Fruit fly (Drosophila melanogaster) whole organism, embryonic: ENCODE data around the gene CG43059.

Source experiments
- ATbp ChIP-seq: fragments of 200-800 bp; sonication (Bioruptor generic); optimal IDR thresholded peaks from 2 replicates; lab custom pipeline; 2017; ENCODE audit warnings: missing biosample characterization, mild to moderate bottlenecking, missing genetic modification characterization, missing genetic modification reagents
- Adf1 ChIP-seq: fragments of 200-800 bp; sonication (Bioruptor generic); IDR thresholded peaks from 2 replicates; pipeline ENCODE4 v1.3.6; 2022; ENCODE audit warnings: missing biosample characterization, missing genetic modification characterization
- Atf6 ChIP-seq: fragments of 200-800 bp; sonication (Bioruptor generic); IDR thresholded peaks from 2 replicates; pipeline ENCODE4 v1.3.6; 2022; ENCODE audit warnings: missing biosample characterization, missing genetic modification characterization
- Awh ChIP-seq: fragments of 200-800 bp; sonication (Bioruptor generic); IDR thresholded peaks from 2 replicates; pipeline ENCODE4, ENCODE4 v1.3.6; 2022; ENCODE audit warnings: missing biosample characterization, missing genetic modification characterization
- CG10209 ChIP-seq: fragments of 200-800 bp; sonication (Bioruptor generic); optimal IDR thresholded peaks from 3 replicates; lab custom pipeline; 2017; ENCODE audit warnings: missing biosample characterization, mild to moderate bottlenecking, missing genetic modification characterization, missing genetic modification reagents
- CG11247 ChIP-seq: fragments of 200-800 bp; sonication (Bioruptor generic); IDR thresholded peaks from 2 replicates; pipeline ENCODE4 v1.3.6; 2022; ENCODE audit warnings: missing biosample characterization, missing genetic modification characterization
- CG1233 ChIP-seq: fragments of 200-800 bp; sonication (Bioruptor generic); optimal IDR thresholded peaks from 4 replicates; lab custom pipeline; 2018; ENCODE audit warnings: missing biosample characterization, mild to moderate bottlenecking, missing genetic modification characterization
- CG12391 ChIP-seq: fragments of 200-800 bp; sonication (Bioruptor generic); optimal IDR thresholded peaks from 3 replicates; lab custom pipeline; 2018; ENCODE audit warnings: missing biosample characterization, mild to moderate bottlenecking, missing genetic modification characterization, moderate library complexity
- CG15514 ChIP-seq: fragments of 200-800 bp; sonication (Bioruptor generic); optimal IDR thresholded peaks from 3 replicates; lab custom pipeline; 2017; ENCODE audit warnings: missing biosample characterization, missing genetic modification characterization, mild to moderate bottlenecking, moderate library complexity, missing genetic modification reagents
- CG1602 ChIP-seq: fragments of 200-800 bp; sonication (Bioruptor generic); optimal IDR thresholded peaks from 3 replicates; lab custom pipeline; 2016; ENCODE audit warnings: missing biosample characterization, missing genetic modification characterization
- CG18599 ChIP-seq: fragments of 200-800 bp; sonication (Bioruptor generic); optimal IDR thresholded peaks from 3 replicates; lab custom pipeline; 2017; ENCODE audit warnings: missing biosample characterization, missing genetic modification characterization, mild to moderate bottlenecking, moderate library complexity, missing genetic modification reagents
- CG18764 ChIP-seq: fragments of 200-800 bp; sonication (Bioruptor generic); optimal IDR thresholded peaks from 3 replicates; lab custom pipeline; 2016; ENCODE audit warnings: missing biosample characterization, missing genetic modification characterization
- CG2199 ChIP-seq: fragments of 200-800 bp; sonication (Bioruptor generic); IDR thresholded peaks from 3 replicates; pipeline ENCODE4 v1.3.6; 2022; ENCODE audit warnings: missing biosample characterization, missing genetic modification characterization
- CG2202 ChIP-seq: fragments of 200-800 bp; sonication (Bioruptor generic); optimal IDR thresholded peaks from 2 replicates; lab custom pipeline; 2018; ENCODE audit warnings: missing biosample characterization, mild to moderate bottlenecking, missing genetic modification characterization
- CG31365 ChIP-seq: fragments of 200-800 bp; sonication (Bioruptor generic); optimal IDR thresholded peaks from 2 replicates; lab custom pipeline; 2018; ENCODE audit warnings: missing biosample characterization, mild to moderate bottlenecking, missing genetic modification characterization
- CG33557 ChIP-seq: fragments of 200-800 bp; sonication (Bioruptor generic); optimal IDR thresholded peaks from 2 replicates; lab custom pipeline; 2019; ENCODE audit warnings: missing biosample characterization, mild to moderate bottlenecking, missing genetic modification characterization, moderate library complexity
- CG4328 ChIP-seq: fragments of 200-800 bp; sonication (Bioruptor generic); optimal IDR thresholded peaks from 3 replicates; lab custom pipeline; 2017; ENCODE audit warnings: missing biosample characterization, missing genetic modification reagents, missing genetic modification characterization
- CG6254 ChIP-seq: fragments of 200-800 bp; sonication (Bioruptor generic); optimal IDR thresholded peaks from 3 replicates; lab custom pipeline; 2017; ENCODE audit warnings: mild to moderate bottlenecking, missing biosample characterization, missing genetic modification reagents, missing genetic modification characterization
- CG6765 ChIP-seq: fragments of 200-800 bp; sonication (Bioruptor generic); optimal IDR thresholded peaks from 3 replicates; lab custom pipeline; 2017; ENCODE audit warnings: missing biosample characterization, mild to moderate bottlenecking, missing genetic modification characterization
- CG7271 ChIP-seq: fragments of 200-800 bp; sonication (Bioruptor generic); optimal IDR thresholded peaks from 2 replicates; lab custom pipeline; 2018; ENCODE audit warnings: missing biosample characterization, mild to moderate bottlenecking, missing genetic modification characterization, moderate library complexity
- CG8281 ChIP-seq: fragments of 200-800 bp; sonication (Bioruptor generic); optimal IDR thresholded peaks from 2 replicates; lab custom pipeline; 2018; ENCODE audit warnings: missing biosample characterization, mild to moderate bottlenecking, missing genetic modification characterization, moderate library complexity
- CG8765 ChIP-seq: fragments of 200-800 bp; sonication (Bioruptor generic); IDR thresholded peaks from 2 replicates; pipeline ENCODE4 v1.3.6; 2022; ENCODE audit warnings: missing biosample characterization, missing genetic modification characterization
- CG9727 ChIP-seq: fragments of 200-800 bp; sonication (Bioruptor generic); optimal IDR thresholded peaks from 3 replicates; lab custom pipeline; 2017; ENCODE audit warnings: missing biosample characterization, mild to moderate bottlenecking, missing genetic modification characterization
- Camta ChIP-seq: fragments of 200-800 bp; sonication (Bioruptor generic); optimal IDR thresholded peaks from 2 replicates; lab custom pipeline; 2016; ENCODE audit warnings: missing biosample characterization, missing genetic modification characterization
- Fer3 ChIP-seq: fragments of 200-800 bp; sonication (Bioruptor generic); optimal IDR thresholded peaks from 2 replicates; lab custom pipeline; 2018; ENCODE audit warnings: missing biosample characterization, mild to moderate bottlenecking, missing genetic modification characterization, moderate library complexity
- HLHmδ ChIP-seq: fragments of 200-800 bp; sonication (Bioruptor generic); optimal IDR thresholded peaks from 2 replicates; lab custom pipeline; 2018; ENCODE audit warnings: missing biosample characterization, mild to moderate bottlenecking, missing genetic modification characterization, moderate library complexity
- HmgZ ChIP-seq: fragments of 200-800 bp; sonication (Bioruptor generic); optimal IDR thresholded peaks from 2 replicates; lab custom pipeline; 2018; ENCODE audit warnings: missing biosample characterization, mild to moderate bottlenecking, missing genetic modification characterization
- Hr39 ChIP-seq: fragments of >200 bp; optimal IDR thresholded peaks from 2 replicates; lab custom pipeline; 2017
- Nf-YA ChIP-seq: fragments of 200-800 bp; sonication (Bioruptor generic); IDR thresholded peaks from 2 replicates; pipeline ENCODE4 v1.3.6; 2022; ENCODE audit warnings: missing biosample characterization, missing genetic modification characterization
- Ravus ChIP-seq: fragments of 200-800 bp; sonication (Bioruptor generic); IDR thresholded peaks from 2 replicates; pipeline ENCODE4 v1.3.6; 2022; ENCODE audit warnings: missing biosample characterization, missing genetic modification characterization
- Rfx ChIP-seq: fragments of 200-800 bp; sonication (Bioruptor generic); IDR thresholded peaks from 2 replicates; pipeline ENCODE4 v1.3.6; 2022; ENCODE audit warnings: missing biosample characterization, missing genetic modification characterization
- ac ChIP-seq: fragments of 200-800 bp; sonication (Bioruptor generic); optimal IDR thresholded peaks from 3 replicates; lab custom pipeline; 2017; ENCODE audit warnings: missing biosample characterization, mild to moderate bottlenecking, missing genetic modification characterization
- ase ChIP-seq: fragments of 200-800 bp; sonication (Bioruptor generic); IDR thresholded peaks from 3 replicates; pipeline ENCODE4 v1.3.6; 2022; ENCODE audit warnings: missing biosample characterization, missing genetic modification characterization
- bab2 ChIP-seq: fragments of 200-800 bp; sonication (Bioruptor generic); optimal IDR thresholded peaks from 2 replicates; lab custom pipeline; 2016; ENCODE audit warnings: missing biosample characterization, missing genetic modification characterization
- bsh ChIP-seq, 2 experiments: fragments of 200-800 bp; sonication (Bioruptor generic); optimal IDR thresholded peaks; 2 replicates each; lab custom pipeline; 2017 to 2018; ENCODE audit warnings: mild to moderate bottlenecking in 2 of 2, missing biosample characterization in 2 of 2, missing genetic modification characterization in 2 of 2, moderate library complexity in 1 of 2
- caup ChIP-seq: fragments of 200-800 bp; sonication (Bioruptor generic); optimal IDR thresholded peaks from 3 replicates; lab custom pipeline; 2017; ENCODE audit warnings: missing biosample characterization, mild to moderate bottlenecking, missing genetic modification characterization, moderate library complexity; ENCODE audit not compliant: severe bottlenecking
- fd3F ChIP-seq: fragments of 200-800 bp; sonication (Bioruptor generic); optimal IDR thresholded peaks from 2 replicates; lab custom pipeline; 2018; ENCODE audit warnings: missing biosample characterization, mild to moderate bottlenecking, missing genetic modification characterization, moderate library complexity
- gce ChIP-seq: fragments of 200-800 bp; sonication (Bioruptor generic); IDR thresholded peaks from 3 replicates; pipeline ENCODE4 v1.3.6; 2022; ENCODE audit warnings: missing biosample characterization, missing genetic modification characterization
- gem ChIP-seq: fragments of 200-800 bp; sonication (Bioruptor generic); optimal IDR thresholded peaks from 2 replicates; lab custom pipeline; 2019; ENCODE audit warnings: missing biosample characterization, mild to moderate bottlenecking, missing genetic modification characterization, moderate library complexity
- hkb ChIP-seq, 2 experiments: fragments of 200-800 bp in 1 of 2; fragments of >200 bp in 1 of 2; sonication (Bioruptor generic) in 1 of 2; IDR thresholded peaks in 1 of 2; optimal IDR thresholded peaks in 1 of 2; 2 replicates each; pipeline versions ENCODE4 v1.3.6 to Lab custom; 2017 to 2022; ENCODE audit warnings: missing biosample characterization in 1 of 2, missing genetic modification characterization in 1 of 2
- lov ChIP-seq, 2 experiments: fragments of 200-800 bp in 1 of 2; fragments of >200 bp in 1 of 2; sonication (Bioruptor generic) in 1 of 2; IDR thresholded peaks in 1 of 2; optimal IDR thresholded peaks in 1 of 2; 2 replicates in 1 of 2; 3 replicates in 1 of 2; pipeline versions ENCODE4 v1.3.6 to Lab custom; 2017 to 2022; ENCODE audit warnings: missing biosample characterization in 1 of 2, missing genetic modification characterization in 1 of 2
- mirr ChIP-seq: fragments of 200-800 bp; sonication (Bioruptor generic); optimal IDR thresholded peaks from 3 replicates; lab custom pipeline; 2018; ENCODE audit warnings: missing biosample characterization, mild to moderate bottlenecking, missing genetic modification characterization
- oc ChIP-seq: fragments of 200-800 bp; sonication (Bioruptor generic); optimal IDR thresholded peaks from 2 replicates; lab custom pipeline; 2018; ENCODE audit warnings: missing biosample characterization, mild to moderate bottlenecking, missing genetic modification characterization, moderate library complexity
- pan ChIP-seq, 4 experiments: fragments of >200 bp in 3 of 4; fragments of 200-800 bp in 1 of 4; sonication (Bioruptor generic) in 1 of 4; optimal IDR thresholded peaks in 3 of 4; IDR thresholded peaks in 1 of 4; 2 replicates each; pipeline versions ENCODE4 v1.3.6 to Lab custom; 2017 to 2022; ENCODE audit warnings: missing biosample characterization in 2 of 4, missing genetic modification characterization in 2 of 4, mixed read lengths in 1 of 4
- schlank ChIP-seq: fragments of 200-800 bp; sonication (Bioruptor generic); optimal IDR thresholded peaks from 2 replicates; lab custom pipeline; 2018; ENCODE audit warnings: missing biosample characterization, mild to moderate bottlenecking, missing genetic modification characterization
- so ChIP-seq: fragments of 200-800 bp; sonication (Bioruptor generic); IDR thresholded peaks from 3 replicates; pipeline ENCODE4 v1.3.6; 2022; ENCODE audit warnings: missing biosample characterization, missing genetic modification characterization
- stc ChIP-seq: fragments of 200-800 bp; sonication (Bioruptor generic); IDR thresholded peaks from 2 replicates; pipeline ENCODE4 v1.3.6; 2022; ENCODE audit warnings: missing biosample characterization, missing genetic modification characterization
- z ChIP-seq: fragments of 200-800 bp; sonication (Bioruptor generic); IDR thresholded peaks from 3 replicates; pipeline ENCODE4 v1.3.6; 2022; ENCODE audit warnings: missing biosample characterization, missing genetic modification characterization

The CG43059 gene

dm6 chr3L:8347346-8347745, 28.6 kb upstream of the CG43059 start (continued):
- TF ChIP-seq CG6765: peak; percentile 51
- TF ChIP-seq CG8281 (tag; lab: Kevin White, UChicago): peak; percentile 24
- TF ChIP-seq mirr: peak; percentile 13
- peak; percentile 17 for TF ChIP-seq fd3F (GFP tag; lab: Kevin White, UChicago)
- peak; percentile 11 for TF ChIP-seq Camta (GFP tag; lab: Kevin White, UChicago)
- TF ChIP-seq Atf6: peak; percentile 40; the same call in 1 of the 2 replicates
- no peak for TF ChIP-seq pan (optimal IDR thresholded peaks at IDR 0.05; lab: Kevin White, UChicago)
- peak in 1 of 2 experiments; percentile 64 for TF ChIP-seq pan (GFP tag; optimal IDR thresholded peaks at IDR 0.05 in 1 of 2, IDR thresholded peaks at IDR 0.05 in 1 of 2)
- no peak for TF ChIP-seq CG12391 (tag; lab: Kevin White, UChicago)
- peak; percentile 50 for TF ChIP-seq CG10209 (GFP tag; lab: Kevin White, UChicago)
- TF ChIP-seq Fer3 (tag; lab: Kevin White, UChicago): peak; percentile 19
- TF ChIP-seq oc: peak; percentile 23
- peak; percentile 49; the same call in 1 of the 3 replicates for TF ChIP-seq so (GFP tag; lab: Robert Waterston, UW)
- TF ChIP-seq Ravus (GFP tag; lab: Robert Waterston, UW): no peak
- TF ChIP-seq CG2199 (GFP tag; lab: Robert Waterston, UW): no peak
- TF ChIP-seq CG7271: no peak
- peak; percentile 58 for TF ChIP-seq caup
- TF ChIP-seq ase (GFP tag; lab: Robert Waterston, UW): peak; percentile 37; the same call in 1 of the 3 replicates
- TF ChIP-seq gem: no peak
- TF ChIP-seq gce (GFP tag; lab: Robert Waterston, UW): peak; percentile 79; the same call in 2 of the 3 replicates
- TF ChIP-seq CG1602 (GFP tag; lab: Kevin White, UChicago): no peak
- TF ChIP-seq Nf-YA: peak; percentile 54; the same call in 1 of the 2 replicates
- peak; percentile 64 for TF ChIP-seq CG15514
- TF ChIP-seq CG9727 (GFP tag; lab: Kevin White, UChicago): peak; percentile 12
- TF ChIP-seq Adf1 (GFP tag; lab: Robert Waterston, UW): peak; percentile 9; the same call in 1 of the 2 replicates
- TF ChIP-seq hkb (optimal IDR thresholded peaks at IDR 0.05; lab: Kevin White, UChicago): no peak
- peak; percentile 75 for TF ChIP-seq hkb (GFP tag; IDR thresholded peaks at IDR 0.05; lab: Robert Waterston, UW)
- TF ChIP-seq schlank: peak; percentile 29
- no peak for TF ChIP-seq Hr39 (lab: Kevin White, UChicago)
- peak; percentile 86 for TF ChIP-seq ATbp (GFP tag; lab: Kevin White, UChicago)
- TF ChIP-seq z (GFP tag; lab: Robert Waterston, UW): 0 out of 3 replicates have a peak, but pooled peaks have one; percentile 28
- peak; percentile 50 for TF ChIP-seq CG4328 (GFP tag; lab: Kevin White, UChicago)
- peak; percentile 47 for TF ChIP-seq HLHmδ (GFP tag; lab: Kevin White, UChicago)
- TF ChIP-seq CG8765: no peak
- no peak for TF ChIP-seq CG33557 (GFP tag; lab: Kevin White, UChicago)
- no peak for TF ChIP-seq CG1233 (GFP tag; lab: Kevin White, UChicago)
- TF ChIP-seq CG18764 (GFP tag; lab: Kevin White, UChicago): no peak
- peak; percentile 39 for TF ChIP-seq HmgZ
- peak; percentile 30 for TF ChIP-seq CG31365
- TF ChIP-seq CG18599 (GFP tag; lab: Kevin White, UChicago): peak; percentile 51
- TF ChIP-seq CG11247: peak; percentile 47; the same call in 1 of the 2 replicates
- TF ChIP-seq bab2: peak; percentile 4
- no peak for TF ChIP-seq CG2202
- TF ChIP-seq ac (GFP tag; lab: Kevin White, UChicago): peak; percentile 20
- peak; percentile 34; the same call in 1 of the 2 replicates for TF ChIP-seq stc (GFP tag; lab: Robert Waterston, UW)
- TF ChIP-seq bsh (GFP tag; optimal IDR thresholded peaks at IDR 0.05; lab: Kevin White, UChicago): peak in 1 of 2 experiments; percentile 22
- TF ChIP-seq CG6254 (GFP tag; lab: Kevin White, UChicago): no peak
- TF ChIP-seq Rfx (GFP tag; lab: Robert Waterston, UW): peak; percentile 51; the same call in 1 of the 2 replicates
- TF ChIP-seq Awh (GFP tag; lab: Robert Waterston, UW): peak; percentile 31; the same call in 1 of the 2 replicates
- TF ChIP-seq lov (optimal IDR thresholded peaks at IDR 0.05; lab: Kevin White, UChicago): no peak
- 0 out of 3 replicates have a peak, but pooled peaks have one; percentile 44 for TF ChIP-seq lov (GFP tag; IDR thresholded peaks at IDR 0.05; lab: Robert Waterston, UW)
